Fruit fly (Drosophila melanogaster) whole organism, prepupa: Measurements from ENCODE around the gene CG42818.
A peak's percentile ranks its signal among the peaks of the same experiment; 100 is the strongest.

ENCODE experiments used
- Blimp-1 ChIP-seq: fragments of 200-800 bp; sonication (Bioruptor generic); optimal IDR thresholded peaks from 3 replicates; lab custom pipeline; 2017; ENCODE audit warnings: missing biosample characterization, missing genetic modification characterization, mild to moderate bottlenecking, moderate library complexity, missing genetic modification reagents
- CG10631 ChIP-seq: fragments of 200-800 bp; sonication (Bioruptor generic); optimal IDR thresholded peaks from 2 replicates; lab custom pipeline; 2016; ENCODE audit warnings: missing biosample characterization, missing genetic modification characterization
- CG10669 ChIP-seq: fragments of 200-800 bp; sonication (Bioruptor generic); optimal IDR thresholded peaks from 3 replicates; lab custom pipeline; 2018; ENCODE audit warnings: missing biosample characterization, mild to moderate bottlenecking, missing genetic modification characterization, moderate library complexity
- CG11294 ChIP-seq: fragments of 200-800 bp; sonication (Bioruptor generic); IDR thresholded peaks from 2 replicates; pipeline ENCODE4 v1.3.6; 2022; ENCODE audit warnings: missing biosample characterization, missing genetic modification characterization
- CG11762 ChIP-seq: fragments of 200-800 bp; sonication (Bioruptor generic); optimal IDR thresholded peaks from 3 replicates; lab custom pipeline; 2016; ENCODE audit warnings: missing biosample characterization, missing genetic modification characterization; ENCODE audit not compliant: insufficient read depth
- CG11902 ChIP-seq: fragments of 200-800 bp; sonication (Bioruptor generic); optimal IDR thresholded peaks from 3 replicates; lab custom pipeline; 2016; ENCODE audit warnings: missing biosample characterization, missing genetic modification characterization
- CG1621 ChIP-seq: fragments of 200-800 bp; sonication (Bioruptor generic); optimal IDR thresholded peaks from 3 replicates; lab custom pipeline; 2018; ENCODE audit warnings: missing biosample characterization, mild to moderate bottlenecking, missing genetic modification characterization
- CG16779 ChIP-seq: fragments of 200-800 bp; sonication (Bioruptor generic); optimal IDR thresholded peaks from 3 replicates; lab custom pipeline; 2017; ENCODE audit warnings: missing biosample characterization, mild to moderate bottlenecking, missing genetic modification characterization
- CG3032 ChIP-seq: fragments of 200-800 bp; optimal IDR thresholded peaks from 2 replicates; lab custom pipeline; 2019; ENCODE audit warnings: missing biosample characterization, mild to moderate bottlenecking, missing genetic modification characterization, moderate library complexity
- CG34406 ChIP-seq: fragments of 200-800 bp; sonication (Bioruptor generic); optimal IDR thresholded peaks from 3 replicates; lab custom pipeline; 2016; ENCODE audit warnings: missing biosample characterization, missing genetic modification characterization
- CG3919 ChIP-seq: fragments of 200-800 bp; sonication (Bioruptor generic); optimal IDR thresholded peaks from 3 replicates; lab custom pipeline; 2016; ENCODE audit warnings: missing biosample characterization, missing genetic modification characterization
- CG4318 ChIP-seq: fragments of 200-800 bp; sonication (Bioruptor generic); optimal IDR thresholded peaks from 3 replicates; lab custom pipeline; 2017; ENCODE audit warnings: missing biosample characterization, mild to moderate bottlenecking, missing genetic modification characterization
- CG6163 ChIP-seq: fragments of 200-800 bp; sonication (Bioruptor generic); IDR thresholded peaks from 3 replicates; pipeline ENCODE4 v1.3.6; 2022; ENCODE audit warnings: missing biosample characterization, missing genetic modification characterization
- CG6276 ChIP-seq: fragments of 200-800 bp; sonication (Bioruptor generic); optimal IDR thresholded peaks from 2 replicates; lab custom pipeline; 2017; ENCODE audit warnings: missing biosample characterization, mild to moderate bottlenecking, missing genetic modification characterization
- CG6792 ChIP-seq: fragments of 200-800 bp; sonication (Bioruptor generic); optimal IDR thresholded peaks from 3 replicates; lab custom pipeline; 2016; ENCODE audit warnings: missing biosample characterization, missing genetic modification characterization
- CG6808 ChIP-seq: fragments of 200-800 bp; sonication (Bioruptor generic); optimal IDR thresholded peaks from 3 replicates; lab custom pipeline; 2017; ENCODE audit warnings: missing biosample characterization, missing genetic modification characterization, mild to moderate bottlenecking, moderate library complexity, missing genetic modification reagents
- CG6854 ChIP-seq: fragments of 200-800 bp; sonication (Bioruptor generic); optimal IDR thresholded peaks from 2 replicates; lab custom pipeline; 2017; ENCODE audit warnings: missing biosample characterization, mild to moderate bottlenecking, missing genetic modification characterization
- CG7368 ChIP-seq: fragments of 200-800 bp; sonication (Bioruptor generic); optimal IDR thresholded peaks from 3 replicates; lab custom pipeline; 2016; ENCODE audit warnings: missing biosample characterization, missing genetic modification characterization
- CG8119 ChIP-seq: fragments of 200-800 bp; sonication (Bioruptor generic); IDR thresholded peaks from 3 replicates; pipeline ENCODE4 v1.3.6; 2022; ENCODE audit warnings: missing biosample characterization, missing genetic modification characterization
- CG8319 ChIP-seq: fragments of 200-800 bp; sonication (Bioruptor generic); optimal IDR thresholded peaks from 3 replicates; lab custom pipeline; 2016; ENCODE audit warnings: missing biosample characterization, missing genetic modification characterization
- CG8632 ChIP-seq: fragments of 200-800 bp; sonication (Bioruptor generic); optimal IDR thresholded peaks from 3 replicates; lab custom pipeline; 2016; ENCODE audit warnings: missing biosample characterization, missing genetic modification characterization
- CG9139 ChIP-seq: fragments of 200-800 bp; sonication (Bioruptor generic); optimal IDR thresholded peaks from 3 replicates; lab custom pipeline; 2017; ENCODE audit warnings: missing biosample characterization, mild to moderate bottlenecking, missing genetic modification characterization
- Eip75B ChIP-seq: fragments of 200-800 bp; sonication (Bioruptor generic); optimal IDR thresholded peaks from 3 replicates; lab custom pipeline; 2016; ENCODE audit warnings: missing biosample characterization, missing genetic modification characterization
- Eip78C ChIP-seq: fragments of 200-800 bp; sonication (Bioruptor generic); peaks from one replicate; lab custom pipeline; 2016; ENCODE audit warnings: missing biosample characterization, missing genetic modification characterization
- Eip93F ChIP-seq: fragments of 200-800 bp; sonication (Bioruptor generic); optimal IDR thresholded peaks from 2 replicates; lab custom pipeline; 2016; ENCODE audit warnings: missing biosample characterization, mild to moderate bottlenecking, missing genetic modification characterization
- Ets21C ChIP-seq: fragments of 200-800 bp; sonication (Bioruptor generic); optimal IDR thresholded peaks from 3 replicates; lab custom pipeline; 2016; ENCODE audit warnings: missing biosample characterization, missing genetic modification characterization
- Ets96B ChIP-seq: fragments of 200-800 bp; optimal IDR thresholded peaks from 2 replicates; lab custom pipeline; 2019; ENCODE audit warnings: missing biosample characterization, mild to moderate bottlenecking, missing genetic modification characterization, moderate library complexity
- Gug ChIP-seq: fragments of 200-800 bp; sonication (Bioruptor generic); IDR thresholded peaks from 2 replicates; pipeline ENCODE4 v1.3.6; 2022; ENCODE audit warnings: missing biosample characterization, missing genetic modification characterization
- Hr38 ChIP-seq: sonication (Bioruptor generic); optimal IDR thresholded peaks from 2 replicates; lab custom pipeline; 2016; ENCODE audit warnings: missing biosample characterization, missing genetic modification characterization
- Hr39 ChIP-seq: fragments of 200-800 bp; sonication (Bioruptor generic); optimal IDR thresholded peaks from 2 replicates; lab custom pipeline; 2016; ENCODE audit warnings: missing biosample characterization, missing genetic modification characterization
- Hr4 ChIP-seq: fragments of 200-800 bp; sonication (Bioruptor generic); optimal IDR thresholded peaks from 3 replicates; lab custom pipeline; 2016; ENCODE audit warnings: missing biosample characterization, missing genetic modification characterization
- Met ChIP-seq: fragments of 200-800 bp; sonication (Bioruptor generic); optimal IDR thresholded peaks from 3 replicates; lab custom pipeline; 2016; ENCODE audit warnings: missing biosample characterization, missing genetic modification characterization
- Smox ChIP-seq: fragments of 200-800 bp; sonication (Bioruptor generic); optimal IDR thresholded peaks from 3 replicates; lab custom pipeline; 2016; ENCODE audit warnings: missing biosample characterization, missing genetic modification characterization
- Sox102F ChIP-seq: fragments of 200-800 bp; sonication (Bioruptor generic); optimal IDR thresholded peaks from 2 replicates; lab custom pipeline; 2016; ENCODE audit warnings: missing biosample characterization, mild to moderate bottlenecking, missing genetic modification characterization
- Sox14 ChIP-seq: fragments of 200-800 bp; sonication (Bioruptor generic); optimal IDR thresholded peaks from 3 replicates; lab custom pipeline; 2016; ENCODE audit warnings: missing biosample characterization, missing genetic modification characterization
- Sox15 ChIP-seq: fragments of 200-800 bp; sonication (Bioruptor generic); optimal IDR thresholded peaks from 3 replicates; lab custom pipeline; 2016; ENCODE audit warnings: missing biosample characterization, missing genetic modification characterization
- achi ChIP-seq: fragments of 200-800 bp; sonication (Bioruptor generic); optimal IDR thresholded peaks from 3 replicates; lab custom pipeline; 2016; ENCODE audit warnings: missing biosample characterization, missing genetic modification characterization
- cyc ChIP-seq: fragments of 200-800 bp; sonication (Bioruptor generic); optimal IDR thresholded peaks from 3 replicates; lab custom pipeline; 2016; ENCODE audit warnings: missing biosample characterization, missing genetic modification characterization
- dac ChIP-seq: fragments of 200-800 bp; sonication (Bioruptor generic); optimal IDR thresholded peaks from 2 replicates; lab custom pipeline; 2017; ENCODE audit warnings: missing biosample characterization, mild to moderate bottlenecking, missing genetic modification characterization
- dsx ChIP-seq: fragments of 200-800 bp; optimal IDR thresholded peaks from 3 replicates; lab custom pipeline; 2019; ENCODE audit warnings: missing biosample characterization, mild to moderate bottlenecking, missing genetic modification characterization, moderate library complexity; ENCODE audit not compliant: poor library complexity, severe bottlenecking
- eg ChIP-seq: fragments of 200-800 bp; sonication (Bioruptor generic); IDR thresholded peaks from 3 replicates; pipeline ENCODE4 v1.3.6; 2022; ENCODE audit warnings: missing biosample characterization, missing genetic modification characterization
- esn ChIP-seq: fragments of 200-800 bp; sonication (Bioruptor generic); optimal IDR thresholded peaks from 2 replicates; lab custom pipeline; 2016; ENCODE audit warnings: missing biosample characterization, mild to moderate bottlenecking, missing genetic modification characterization, moderate library complexity
- fd59A ChIP-seq: fragments of 200-800 bp; sonication (Bioruptor generic); optimal IDR thresholded peaks from 2 replicates; lab custom pipeline; 2017; ENCODE audit warnings: missing biosample characterization, mild to moderate bottlenecking, missing genetic modification characterization, missing genetic modification reagents
- fkh ChIP-seq: fragments of 200-800 bp; sonication (Bioruptor generic); optimal IDR thresholded peaks from 3 replicates; lab custom pipeline; 2017; ENCODE audit warnings: missing biosample characterization, mild to moderate bottlenecking, missing genetic modification characterization, moderate library complexity
- lz ChIP-seq: fragments of 200-800 bp; sonication (Bioruptor generic); optimal IDR thresholded peaks from 3 replicates; lab custom pipeline; 2016; ENCODE audit warnings: missing biosample characterization, missing genetic modification characterization
- pdm3 ChIP-seq: fragments of 200-800 bp; sonication (Bioruptor generic); optimal IDR thresholded peaks from 3 replicates; lab custom pipeline; 2016; ENCODE audit warnings: missing biosample characterization, missing genetic modification characterization
- spab ChIP-seq: fragments of 200-800 bp; sonication (Bioruptor generic); optimal IDR thresholded peaks from 2 replicates; lab custom pipeline; 2017; ENCODE audit warnings: missing biosample characterization, mild to moderate bottlenecking, missing genetic modification characterization, missing genetic modification reagents
- topi ChIP-seq: fragments of 200-800 bp; sonication (Bioruptor generic); optimal IDR thresholded peaks from 3 replicates; lab custom pipeline; 2016; ENCODE audit warnings: missing biosample characterization, missing genetic modification characterization
- vri ChIP-seq: fragments of 200-800 bp; sonication (Bioruptor generic); optimal IDR thresholded peaks from 3 replicates; lab custom pipeline; 2016; ENCODE audit warnings: missing biosample characterization, mild to moderate bottlenecking, missing genetic modification characterization

Gene CG42818

DNA sequence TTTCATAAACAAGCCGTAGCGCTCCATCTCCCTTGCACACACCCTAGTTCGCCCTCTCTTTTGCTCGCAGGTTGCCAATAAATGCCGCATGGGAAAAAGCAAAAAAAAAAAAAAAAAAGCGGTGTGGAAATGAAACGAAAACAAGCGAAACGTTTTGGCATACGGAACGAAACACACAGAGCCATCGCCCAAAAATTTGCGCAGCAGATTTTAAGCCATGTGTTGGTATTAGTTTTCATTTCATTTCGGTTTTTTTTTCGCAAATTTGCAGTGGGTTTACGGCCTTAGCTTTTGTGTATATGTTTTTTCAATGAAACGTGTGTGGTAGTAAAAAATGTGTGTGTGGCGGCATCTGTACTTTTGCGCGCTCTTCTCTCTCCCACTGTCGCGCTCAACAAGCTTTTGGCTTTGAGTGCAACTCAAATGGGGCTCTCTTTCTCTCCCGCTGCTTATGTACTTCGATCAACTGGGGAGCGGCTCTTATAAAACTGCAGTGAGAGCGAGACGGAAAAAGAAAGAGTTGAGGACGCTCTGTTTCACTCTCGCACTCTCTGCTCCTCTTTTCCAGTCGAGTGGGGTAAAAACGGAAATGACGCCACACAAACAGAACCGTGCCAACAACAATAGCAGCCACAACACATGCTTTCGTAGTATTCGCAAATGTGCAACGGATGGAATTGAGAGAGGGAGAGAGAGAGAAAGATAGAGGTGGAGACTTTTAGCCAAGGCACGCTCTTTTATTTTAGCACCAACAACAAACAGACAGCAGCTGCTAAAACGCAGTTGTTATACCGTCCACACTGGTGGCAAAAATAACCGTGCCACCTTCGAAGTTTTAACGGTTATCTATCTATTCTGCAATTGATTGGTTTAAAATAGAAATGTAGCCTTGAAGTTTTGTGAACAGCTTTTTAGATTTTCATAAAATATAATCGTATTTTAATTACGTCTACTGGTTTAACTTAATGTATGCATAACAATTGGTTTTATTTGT is 42.9 kb downstream of the CG42818 start:
- TF ChIP-seq Blimp-1 (peak; percentile 53), CG9139 (GFP tag; lab: Kevin White, UChicago) (peak; percentile 39), cyc (GFP tag; lab: Kevin White, UChicago) (peak; percentile 58), Gug (no peak), Sox102F (peak; percentile 75), spab (GFP tag; lab: Kevin White, UChicago) (peak; percentile 46), Smox (GFP tag; lab: Kevin White, UChicago) (peak; percentile 75), CG6854 (GFP tag; lab: Kevin White, UChicago) (peak; percentile 84), Ets21C (GFP tag; lab: Kevin White, UChicago) (peak; percentile 49), fd59A (GFP tag; lab: Kevin White, UChicago) (peak; percentile 11), Ets96B (tag; lab: Kevin White, UChicago) (peak; percentile 54), Eip78C (GFP tag; lab: Kevin White, UChicago) (peak; percentile 90), esn (peak; percentile 74), CG6276 (GFP tag; lab: Kevin White, UChicago) (peak; percentile 58), Hr39 (GFP tag; lab: Kevin White, UChicago) (peak; percentile 74), CG4318 (GFP tag; lab: Kevin White, UChicago) (peak; percentile 26), CG1621 (peak; percentile 28), CG16779 (tag; lab: Kevin White, UChicago) (peak; percentile 68), CG11902 (GFP tag; lab: Kevin White, UChicago) (peak; percentile 3), topi (GFP tag; lab: Kevin White, UChicago) (peak; percentile 67), dac (GFP tag; lab: Kevin White, UChicago) (no peak), achi (GFP tag; lab: Kevin White, UChicago) (peak; percentile 66), eg (GFP tag; lab: Robert Waterston, UW) (no peak), lz (GFP tag; lab: Kevin White, UChicago) (peak; percentile 75), CG3919 (peak; percentile 69), CG11294 (no peak), pdm3 (GFP tag; lab: Kevin White, UChicago) (peak; percentile 71), Hr4 (GFP tag; lab: Kevin White, UChicago) (peak; percentile 63), CG8632 (peak; percentile 44), CG8319 (peak; percentile 35), dsx (GFP tag; lab: Kevin White, UChicago) (peak; percentile 65), CG11762 (GFP tag; lab: Kevin White, UChicago) (peak; percentile 54), CG6808 (GFP tag; lab: Kevin White, UChicago) (peak; percentile 52), Met (GFP tag; lab: Kevin White, UChicago) (peak; percentile 67), CG8119 (GFP tag; lab: Robert Waterston, UW) (no peak), CG34406 (peak; percentile 61), CG7368 (GFP tag; lab: Kevin White, UChicago) (peak; percentile 76), CG10631 (GFP tag; lab: Kevin White, UChicago) (peak; percentile 56), Eip93F (GFP tag; lab: Kevin White, UChicago) (peak; percentile 6), CG10669 (GFP tag; lab: Kevin White, UChicago) (peak; percentile 29), Sox14 (peak; percentile 82), vri (GFP tag; lab: Kevin White, UChicago) (peak; percentile 85), CG6163 (GFP tag; lab: Robert Waterston, UW) (no peak), CG6792 (GFP tag; lab: Kevin White, UChicago) (peak; percentile 56), fkh (GFP tag; lab: Kevin White, UChicago) (peak; percentile 31), Eip75B (GFP tag; lab: Kevin White, UChicago) (peak; percentile 58), Sox15 (GFP tag; lab: Kevin White, UChicago) (peak; percentile 32), CG3032 (peak; percentile 52), Hr38 (GFP tag; lab: Kevin White, UChicago) (no peak)
